Fruit fly (Drosophila melanogaster) whole organism, embryonic: ENCODE data around the gene CG32695.
A peak's percentile ranks its signal among the peaks of the same experiment; 100 is the strongest.

Experiments
- B-H1 ChIP-seq: fragments of 200-800 bp; sonication (Bioruptor generic); IDR thresholded peaks from 3 replicates; pipeline ENCODE4 v1.3.6; 2022; ENCODE audit warnings: missing biosample characterization, missing genetic modification characterization
- Blimp-1 ChIP-seq: fragments of 200-800 bp; sonication (Bioruptor generic); optimal IDR thresholded peaks from 3 replicates; lab custom pipeline; 2018; ENCODE audit warnings: missing biosample characterization, missing genetic modification characterization, mild to moderate bottlenecking, moderate library complexity, missing genetic modification reagents
- CG10959 ChIP-seq: fragments of 200-800 bp; sonication (Bioruptor generic); IDR thresholded peaks from 2 replicates; pipeline ENCODE4 v1.3.6; 2022; ENCODE audit warnings: missing biosample characterization, missing genetic modification characterization
- CG11093 ChIP-seq: fragments of 200-800 bp; sonication (Bioruptor generic); IDR thresholded peaks from 3 replicates; pipeline ENCODE4 v1.3.6; 2022; ENCODE audit warnings: missing biosample characterization, missing genetic modification characterization
- CG12155 ChIP-seq: fragments of 200-800 bp; sonication (Bioruptor generic); optimal IDR thresholded peaks from 3 replicates; lab custom pipeline; 2016; ENCODE audit warnings: missing biosample characterization, missing genetic modification characterization
- CG12659 ChIP-seq: fragments of 200-800 bp; sonication (Bioruptor generic); optimal IDR thresholded peaks from 3 replicates; lab custom pipeline; 2017; ENCODE audit warnings: mild to moderate bottlenecking, missing biosample characterization, missing genetic modification reagents, missing genetic modification characterization
- CG13424 ChIP-seq: fragments of 200-800 bp; sonication (Bioruptor generic); optimal IDR thresholded peaks from 2 replicates; lab custom pipeline; 2019; ENCODE audit warnings: missing biosample characterization, mild to moderate bottlenecking, missing genetic modification characterization, moderate library complexity
- CG14441 ChIP-seq: fragments of 200-800 bp; sonication (Bioruptor generic); IDR thresholded peaks from 2 replicates; pipeline ENCODE4 v1.3.6; 2022; ENCODE audit warnings: missing biosample characterization, missing genetic modification characterization
- CG17361 ChIP-seq: fragments of 200-800 bp; sonication (Bioruptor generic); IDR thresholded peaks from 3 replicates; pipeline ENCODE4 v1.3.6; 2022; ENCODE audit warnings: missing biosample characterization, missing genetic modification characterization
- CG32772 ChIP-seq: fragments of 200-800 bp; sonication (Bioruptor generic); IDR thresholded peaks from 2 replicates; pipeline ENCODE4 v1.3.6; 2022; ENCODE audit warnings: missing biosample characterization, missing genetic modification characterization
- CG33557 ChIP-seq: fragments of 200-800 bp; sonication (Bioruptor generic); optimal IDR thresholded peaks from 2 replicates; lab custom pipeline; 2019; ENCODE audit warnings: missing biosample characterization, mild to moderate bottlenecking, missing genetic modification characterization, moderate library complexity
- CG4360 ChIP-seq: fragments of 200-800 bp; sonication (Bioruptor generic); IDR thresholded peaks from 2 replicates; pipeline ENCODE4 v1.3.6; 2022; ENCODE audit warnings: missing biosample characterization, missing genetic modification characterization
- CG7357 ChIP-seq: fragments of 200-800 bp; sonication (Bioruptor generic); IDR thresholded peaks from 3 replicates; pipeline ENCODE4 v1.3.6; 2022; ENCODE audit warnings: missing biosample characterization, missing genetic modification characterization
- CG7839 ChIP-seq: fragments of 200-800 bp; sonication (Bioruptor generic); optimal IDR thresholded peaks from 3 replicates; lab custom pipeline; 2018; ENCODE audit warnings: missing biosample characterization, mild to moderate bottlenecking, missing genetic modification characterization, moderate library complexity
- CG8281 ChIP-seq: fragments of 200-800 bp; sonication (Bioruptor generic); optimal IDR thresholded peaks from 2 replicates; lab custom pipeline; 2018; ENCODE audit warnings: missing biosample characterization, mild to moderate bottlenecking, missing genetic modification characterization, moderate library complexity
- CG9437 ChIP-seq: fragments of 200-800 bp; sonication (Bioruptor generic); optimal IDR thresholded peaks from 2 replicates; lab custom pipeline; 2018; ENCODE audit warnings: missing biosample characterization, mild to moderate bottlenecking, missing genetic modification characterization
- CHES-1-like ChIP-seq: fragments of 200-800 bp; sonication (Bioruptor generic); optimal IDR thresholded peaks from 2 replicates; lab custom pipeline; 2016; ENCODE audit warnings: missing biosample characterization, missing genetic modification characterization
- D19A ChIP-seq: fragments of 200-800 bp; optimal IDR thresholded peaks from 3 replicates; lab custom pipeline; 2019; ENCODE audit warnings: missing biosample characterization, mild to moderate bottlenecking, missing genetic modification characterization, moderate library complexity
- Dfd ChIP-seq, 2 experiments: fragments of >200 bp; optimal IDR thresholded peaks; 2 replicates each; lab custom pipeline; 2017; ENCODE audit warnings: missing biosample characterization in 2 of 2, missing genetic modification characterization in 2 of 2
- Drgx ChIP-seq: fragments of 200-800 bp; sonication (Bioruptor generic); IDR thresholded peaks from 2 replicates; pipeline ENCODE4 v1.3.6; 2022; ENCODE audit warnings: missing biosample characterization, missing genetic modification characterization
- E2f1 ChIP-seq: fragments of 200-800 bp; sonication (Bioruptor generic); IDR thresholded peaks from 2 replicates; pipeline ENCODE4 v1.3.6; 2022; ENCODE audit warnings: missing biosample characterization, missing genetic modification characterization
- ERR ChIP-seq: fragments of 200-800 bp; sonication (Bioruptor generic); optimal IDR thresholded peaks from 2 replicates; lab custom pipeline; 2016; ENCODE audit warnings: missing biosample characterization, missing genetic modification characterization
- Hand ChIP-seq: fragments of 200-800 bp; sonication (Bioruptor generic); optimal IDR thresholded peaks from 2 replicates; lab custom pipeline; 2017; ENCODE audit warnings: mild to moderate bottlenecking, missing biosample characterization, missing genetic modification reagents, missing genetic modification characterization
- Hr51 ChIP-seq, 2 experiments: fragments of 200-800 bp; sonication (Bioruptor generic); optimal IDR thresholded peaks; 2 replicates in 1 of 2; 3 replicates in 1 of 2; lab custom pipeline; 2016 to 2018; ENCODE audit warnings: missing biosample characterization in 2 of 2, missing genetic modification characterization in 2 of 2, mild to moderate bottlenecking in 1 of 2, moderate library complexity in 1 of 2
- Meics ChIP-seq: fragments of 200-800 bp; sonication (Bioruptor generic); optimal IDR thresholded peaks from 2 replicates; lab custom pipeline; 2017; ENCODE audit warnings: missing biosample characterization, mild to moderate bottlenecking, missing genetic modification characterization
- Neu2 ChIP-seq: fragments of 200-800 bp; sonication (Bioruptor generic); optimal IDR thresholded peaks from 3 replicates; lab custom pipeline; 2016; ENCODE audit warnings: missing biosample characterization, missing genetic modification characterization, borderline replicate concordance
- Nf-YC ChIP-seq: fragments of 200-800 bp; optimal IDR thresholded peaks from 3 replicates; lab custom pipeline; 2019; ENCODE audit warnings: missing biosample characterization, mild to moderate bottlenecking, missing genetic modification characterization, moderate library complexity
- Rx ChIP-seq: fragments of 200-800 bp; sonication (Bioruptor generic); IDR thresholded peaks from 2 replicates; pipeline ENCODE4 v1.3.6; 2022; ENCODE audit warnings: missing biosample characterization, missing genetic modification characterization
- Six4 ChIP-seq: fragments of 200-800 bp; sonication (Bioruptor generic); optimal IDR thresholded peaks from 2 replicates; lab custom pipeline; 2016; ENCODE audit warnings: missing biosample characterization, missing genetic modification characterization
- Taf1 ChIP-seq: fragments of 200-800 bp; sonication (Bioruptor generic); IDR thresholded peaks from 2 replicates; pipeline ENCODE4 v1.3.6; 2022; ENCODE audit warnings: missing biosample characterization, missing genetic modification characterization
- Tbp ChIP-seq: fragments of >200 bp; optimal IDR thresholded peaks from 2 replicates; lab custom pipeline; 2018; ENCODE audit warnings: missing biosample characterization, missing genetic modification characterization
- ash1 ChIP-seq: fragments of 200-800 bp; sonication (Bioruptor generic); optimal IDR thresholded peaks from 2 replicates; lab custom pipeline; 2018; ENCODE audit warnings: missing biosample characterization, mild to moderate bottlenecking, missing genetic modification characterization
- ato ChIP-seq: fragments of 200-800 bp; sonication (Bioruptor generic); IDR thresholded peaks from 2 replicates; pipeline ENCODE4 v1.3.6; 2022; ENCODE audit warnings: missing biosample characterization, missing genetic modification characterization; ENCODE audit not compliant: partially characterized antibody
- az2 ChIP-seq: fragments of 200-800 bp; sonication (Bioruptor generic); optimal IDR thresholded peaks from 3 replicates; lab custom pipeline; 2016; ENCODE audit warnings: missing biosample characterization, missing genetic modification characterization
- chif ChIP-seq, 2 experiments: fragments of 200-800 bp; sonication (Bioruptor generic); optimal IDR thresholded peaks; 3 replicates each; lab custom pipeline; 2016; ENCODE audit warnings: missing biosample characterization in 2 of 2, missing genetic modification characterization in 2 of 2
- crol ChIP-seq: fragments of 200-800 bp; sonication (Bioruptor generic); IDR thresholded peaks from 2 replicates; pipeline ENCODE4 v1.3.6; 2022; ENCODE audit warnings: missing biosample characterization, missing genetic modification characterization
- dimm ChIP-seq: fragments of 200-800 bp; sonication (Bioruptor generic); IDR thresholded peaks from 2 replicates; pipeline ENCODE4 v1.3.6; 2022; ENCODE audit warnings: missing biosample characterization, missing genetic modification characterization
- disco-r ChIP-seq: fragments of 200-800 bp; sonication (Bioruptor generic); optimal IDR thresholded peaks from 2 replicates; lab custom pipeline; 2016; ENCODE audit warnings: missing biosample characterization, missing genetic modification characterization
- fd64A ChIP-seq: fragments of 200-800 bp; sonication (Bioruptor generic); optimal IDR thresholded peaks from 3 replicates; lab custom pipeline; 2018; ENCODE audit warnings: missing biosample characterization, mild to moderate bottlenecking, missing genetic modification characterization
- gcm2 ChIP-seq: fragments of 200-800 bp; sonication (Bioruptor generic); optimal IDR thresholded peaks from 2 replicates; lab custom pipeline; 2016; ENCODE audit warnings: missing biosample characterization, missing genetic modification characterization
- gt ChIP-seq: fragments of 200-800 bp; sonication (Bioruptor generic); IDR thresholded peaks from 2 replicates; pipeline ENCODE4 v1.3.6; 2022; ENCODE audit warnings: missing biosample characterization, missing genetic modification characterization
- klu ChIP-seq: fragments of 200-800 bp; sonication (Bioruptor generic); IDR thresholded peaks from 2 replicates; pipeline ENCODE4 v1.3.6; 2022; ENCODE audit warnings: missing biosample characterization, missing genetic modification characterization
- org-1 ChIP-seq: fragments of 200-800 bp; sonication (Bioruptor generic); optimal IDR thresholded peaks from 2 replicates; lab custom pipeline; 2017; ENCODE audit warnings: missing biosample characterization, missing genetic modification characterization
- peb ChIP-seq: fragments of 200-800 bp; sonication (Bioruptor generic); IDR thresholded peaks from 2 replicates; pipeline ENCODE4 v1.3.6; 2022; ENCODE audit warnings: missing biosample characterization, missing genetic modification characterization
- sima ChIP-seq: fragments of 200-800 bp; sonication (Bioruptor generic); optimal IDR thresholded peaks from 2 replicates; lab custom pipeline; 2016; ENCODE audit warnings: missing biosample characterization, missing genetic modification characterization
- sqz ChIP-seq: fragments of 200-800 bp; sonication (Bioruptor generic); optimal IDR thresholded peaks from 3 replicates; lab custom pipeline; 2018; ENCODE audit warnings: missing biosample characterization, mild to moderate bottlenecking, missing genetic modification characterization
- twi ChIP-seq: fragments of 200-800 bp; optimal IDR thresholded peaks from 2 replicates; lab custom pipeline; 2019; ENCODE audit warnings: missing biosample characterization, mild to moderate bottlenecking, missing genetic modification characterization, moderate library complexity
- vfl ChIP-seq: fragments of 200-800 bp; sonication (Bioruptor generic); optimal IDR thresholded peaks from 2 replicates; lab custom pipeline; 2016; ENCODE audit warnings: missing biosample characterization, missing genetic modification characterization
- z ChIP-seq: fragments of 200-800 bp; sonication (Bioruptor generic); IDR thresholded peaks from 3 replicates; pipeline ENCODE4 v1.3.6; 2022; ENCODE audit warnings: missing biosample characterization, missing genetic modification characterization

Gene CG32695

dm6 chrX:9875948-9876853, 2.3 kb upstream of the CG32695 start, which contains the start of gene CG15247 (continued):
- no peak for TF ChIP-seq gcm2
- TF ChIP-seq CG32772 (GFP tag; lab: Robert Waterston, UW), result peak; percentile 84
- TF ChIP-seq twi (tag; lab: Kevin White, UChicago), result peak; percentile 15
- TF ChIP-seq crol, result peak; percentile 82
- peak; percentile 45 for TF ChIP-seq Nf-YC (tag; lab: Kevin White, UChicago)
- TF ChIP-seq chif (GFP tag; optimal IDR thresholded peaks at IDR 0.05; lab: Kevin White, UChicago), result peak; percentile 59 to 63
- peak; percentile 82 for TF ChIP-seq CG14441 (GFP tag; lab: Robert Waterston, UW)
- peak; percentile 56 for TF ChIP-seq CG8281 (tag; lab: Kevin White, UChicago)
- peak; percentile 54 for TF ChIP-seq Rx
- 0 out of 3 replicates have a peak, but pooled peaks have one; percentile 43 for TF ChIP-seq z (GFP tag; lab: Robert Waterston, UW)
- TF ChIP-seq CG10959, result 0 out of 2 replicates have a peak, but pooled peaks have one; percentile 26
- TF ChIP-seq ato, result no peak
- TF ChIP-seq fd64A (GFP tag; lab: Kevin White, UChicago), result no peak
- peak; percentile 87 for TF ChIP-seq CG7839 (tag; lab: Kevin White, UChicago)
- TF ChIP-seq CHES-1-like (GFP tag; lab: Kevin White, UChicago), result peak; percentile 53
- TF ChIP-seq CG33557 (GFP tag; lab: Kevin White, UChicago), result peak; percentile 16
- peak; percentile 71 for TF ChIP-seq az2 (GFP tag; lab: Kevin White, UChicago)
- peak; percentile 45 for TF ChIP-seq D19A (tag; lab: Kevin White, UChicago)
- TF ChIP-seq CG9437 (GFP tag; lab: Kevin White, UChicago), result peak; percentile 41
- TF ChIP-seq Neu2 (GFP tag; lab: Kevin White, UChicago), result no peak
- no peak for TF ChIP-seq disco-r
- peak; percentile 39 for TF ChIP-seq vfl
- TF ChIP-seq B-H1 (GFP tag; lab: Robert Waterston, UW), result peak; percentile 68
- no peak for TF ChIP-seq Hand (GFP tag; lab: Kevin White, UChicago)
- peak; percentile 54 for TF ChIP-seq Six4 (GFP tag; lab: Kevin White, UChicago)
- no peak for TF ChIP-seq Tbp (GFP tag; lab: Kevin White, UChicago)
- TF ChIP-seq ash1 (GFP tag; lab: Kevin White, UChicago), result no peak
- TF ChIP-seq CG12659 (GFP tag; lab: Kevin White, UChicago), result peak; percentile 62
- TF ChIP-seq CG11093 (GFP tag; lab: Robert Waterston, UW), result peak; percentile 67; the same call in 2 of the 3 replicates
- TF ChIP-seq CG12155 (GFP tag; lab: Kevin White, UChicago), result peak; percentile 67
- no peak for TF ChIP-seq dimm (GFP tag; lab: Robert Waterston, UW)
- no peak for TF ChIP-seq ERR (GFP tag; lab: Kevin White, UChicago)
- TF ChIP-seq Meics, result peak; percentile 71
- no peak for TF ChIP-seq sima (GFP tag; lab: Kevin White, UChicago)
- peak; percentile 83 for TF ChIP-seq E2f1 (GFP tag; lab: Robert Waterston, UW)
- TF ChIP-seq CG7357 (GFP tag; lab: Robert Waterston, UW), result peak; percentile 48; the same call in 1 of the 3 replicates
- peak; percentile 51 for TF ChIP-seq sqz (GFP tag; lab: Kevin White, UChicago)
- peak; percentile 85 for TF ChIP-seq CG13424 (tag; lab: Kevin White, UChicago)
- TF ChIP-seq Drgx, result peak; percentile 69
- no peak for TF ChIP-seq gt (GFP tag; lab: Robert Waterston, UW)
- peak; percentile 72; the same call in 2 of the 3 replicates for TF ChIP-seq CG17361 (GFP tag; lab: Robert Waterston, UW)
- TF ChIP-seq CG4360 (GFP tag; lab: Robert Waterston, UW), result peak; percentile 25; the same call in 1 of the 2 replicates
- TF ChIP-seq org-1 (GFP tag; lab: Kevin White, UChicago), result no peak
- TF ChIP-seq Blimp-1, result peak; percentile 71
- TF ChIP-seq peb (GFP tag; lab: Robert Waterston, UW), result peak; percentile 46; the same call in 1 of the 2 replicates
- peak; percentile 53; the same call in 1 of the 2 replicates for TF ChIP-seq klu (GFP tag; lab: Robert Waterston, UW)
- peak; percentile 20 to 77 for TF ChIP-seq Hr51 (GFP tag; optimal IDR thresholded peaks at IDR 0.05; lab: Kevin White, UChicago)
- TF ChIP-seq Taf1 (GFP tag; lab: Robert Waterston, UW), result peak; percentile 72; the same call in 1 of the 2 replicates
- no peak for TF ChIP-seq Dfd (GFP tag; optimal IDR thresholded peaks at IDR 0.05; lab: Kevin White, UChicago)
